Fruit fly (Drosophila melanogaster) whole organism: Measurements from ENCODE around the gene WDR79.

ENCODE experiments used
- CG8478 ChIP-seq: fragments of >200 bp; optimal IDR thresholded peaks from 2 replicates; lab custom pipeline; 2018; ENCODE audit warnings: inconsistent platforms
- Dll ChIP-seq: fragments of >200 bp; optimal IDR thresholded peaks from 2 replicates; lab custom pipeline; 2017
- EcR ChIP-seq, 2 experiments: fragments of >200 bp; optimal IDR thresholded peaks; 2 replicates each; lab custom pipeline; 2017; ENCODE audit warnings: missing biosample characterization in 2 of 2, missing genetic modification characterization in 2 of 2, missing genetic modification reagents in 2 of 2
- pan ChIP-seq: fragments of >200 bp; optimal IDR thresholded peaks from 2 replicates; lab custom pipeline; 2017
- psq ChIP-seq: fragments of >200 bp; optimal IDR thresholded peaks from 2 replicates; lab custom pipeline; 2017
- usp ChIP-seq: fragments of >200 bp; optimal IDR thresholded peaks from 2 replicates; lab custom pipeline; 2017; ENCODE audit warnings: missing biosample characterization, missing genetic modification characterization, mixed read lengths

Gene WDR79

dm6 chr2L:6127478-6127877 is at the start of gene WDR79:
WDR79 (minus strand) TSS chr2L:6127775.
- no peak for TF ChIP-seq usp (GFP tag; lab: Kevin White, UChicago)
- no peak for TF ChIP-seq pan (lab: Kevin White, UChicago)
- no peak for TF ChIP-seq psq
- TF ChIP-seq EcR (GFP tag; optimal IDR thresholded peaks at IDR 0.05; lab: Kevin White, UChicago) = no peak
- no peak for TF ChIP-seq CG8478 (lab: Kevin White, UChicago)
- no peak for TF ChIP-seq Dll (lab: Kevin White, UChicago)

- no peak for TF ChIP-seq EcR (GFP tag; optimal IDR thresholded peaks at IDR 0.05; lab: Kevin White, UChicago)
Measured at dm6 chr2L:6177141-6177540, 49.6 kb upstream of the WDR79 start.

dm6 chr2L:6176408-6176807 is 48.8 kb upstream of the WDR79 start:
- TF ChIP-seq EcR (GFP tag; optimal IDR thresholded peaks at IDR 0.05; lab: Kevin White, UChicago) (no peak), usp (GFP tag; lab: Kevin White, UChicago) (no peak), pan (lab: Kevin White, UChicago) (no peak), CG8478 (lab: Kevin White, UChicago) (no peak), psq (no peak), Dll (lab: Kevin White, UChicago) (no peak)

dm6 chr2L:6172996-6173395 is 45.4 kb upstream of the WDR79 start:
- TF ChIP-seq EcR (GFP tag; optimal IDR thresholded peaks at IDR 0.05; lab: Kevin White, UChicago) (no peak), CG8478 (lab: Kevin White, UChicago) (no peak)

- TF ChIP-seq pan (lab: Kevin White, UChicago) (no peak), psq (no peak), EcR (GFP tag; optimal IDR thresholded peaks at IDR 0.05; lab: Kevin White, UChicago) (no peak), Dll (lab: Kevin White, UChicago) (no peak), CG8478 (lab: Kevin White, UChicago) (no peak)
Measured at dm6 chr2L:6171166-6171565, 43.6 kb upstream of the WDR79 start.

- TF ChIP-seq EcR (GFP tag; optimal IDR thresholded peaks at IDR 0.05; lab: Kevin White, UChicago) (no peak), usp (GFP tag; lab: Kevin White, UChicago) (no peak), CG8478 (lab: Kevin White, UChicago) (no peak), psq (no peak), Dll (lab: Kevin White, UChicago) (no peak), pan (lab: Kevin White, UChicago) (no peak)
Measured at dm6 chr2L:6169119-6169518, 41.5 kb upstream of the WDR79 start.

dm6 chr2L:6165686-6166085 is 38.1 kb upstream of the WDR79 start:
- TF ChIP-seq Dll (lab: Kevin White, UChicago) (no peak), EcR (GFP tag; optimal IDR thresholded peaks at IDR 0.05; lab: Kevin White, UChicago) (no peak), usp (GFP tag; lab: Kevin White, UChicago) (no peak), CG8478 (lab: Kevin White, UChicago) (no peak), psq (no peak), pan (lab: Kevin White, UChicago) (no peak)

dm6 chr2L:6160100-6160499 is 32.5 kb upstream of the WDR79 start, which contains the start of gene CG13989:
CG13989 (plus strand) TSS chr2L:6160400.
- TF ChIP-seq pan (lab: Kevin White, UChicago) (no peak), usp (GFP tag; lab: Kevin White, UChicago) (no peak), Dll (lab: Kevin White, UChicago) (no peak), psq (no peak), CG8478 (lab: Kevin White, UChicago) (no peak), EcR (GFP tag; optimal IDR thresholded peaks at IDR 0.05; lab: Kevin White, UChicago) (no peak)

- TF ChIP-seq EcR (GFP tag; optimal IDR thresholded peaks at IDR 0.05; lab: Kevin White, UChicago) (no peak), pan (lab: Kevin White, UChicago) (no peak), psq (no peak), Dll (lab: Kevin White, UChicago) (no peak), CG8478 (lab: Kevin White, UChicago) (no peak), usp (GFP tag; lab: Kevin White, UChicago) (no peak)
Measured at dm6 chr2L:6155041-6155440, 27.5 kb upstream of the WDR79 start, which contains the start of gene CG31639. CG31639 (minus strand) TSS chr2L:6155141.

- no peak for TF ChIP-seq usp (GFP tag; lab: Kevin White, UChicago)
- TF ChIP-seq CG8478 (lab: Kevin White, UChicago) = no peak
- TF ChIP-seq Dll (lab: Kevin White, UChicago) = no peak
Measured at dm6 chr2L:6151669-6152068, 24.1 kb upstream of the WDR79 start, which contains the start of gene Muc26B. Muc26B (plus strand) TSS chr2L:6151969.

dm6 chr2L:6139082-6139481 is 11.5 kb upstream of the WDR79 start, which contains the start of gene CG13991:
CG13991 (plus strand) TSS chr2L:6139382.
- TF ChIP-seq Dll (lab: Kevin White, UChicago) = no peak
- no peak for TF ChIP-seq pan (lab: Kevin White, UChicago)
- TF ChIP-seq psq = no peak
- TF ChIP-seq CG8478 (lab: Kevin White, UChicago) = no peak
- no peak for TF ChIP-seq usp (GFP tag; lab: Kevin White, UChicago)
- no peak for TF ChIP-seq EcR (GFP tag; optimal IDR thresholded peaks at IDR 0.05; lab: Kevin White, UChicago)

- TF ChIP-seq Dll (lab: Kevin White, UChicago) (no peak), psq (no peak), EcR (GFP tag; optimal IDR thresholded peaks at IDR 0.05; lab: Kevin White, UChicago) (no peak), pan (lab: Kevin White, UChicago) (no peak), CG8478 (lab: Kevin White, UChicago) (no peak), usp (GFP tag; lab: Kevin White, UChicago) (no peak)
Measured at dm6 chr2L:6130522-6131073, 3.0 kb upstream of the WDR79 start, which contains the start of the genes B9d2, tctn and CG9222. B9d2 (minus strand) TSS chr2L:6130651. tctn (minus strand) TSS chr2L:6130651. CG9222 (plus strand) TSS chr2L:6131023.
